Worm (Caenorhabditis elegans) whole organism, L2 larva: ENCODE results near the gene asp-9.

ENCODE experiments used
- ama-1 ChIP-seq: fragments of 150-350 bp; optimal IDR thresholded peaks from 2 replicates; lab custom pipeline; 2018; ENCODE audit warnings: inconsistent platforms
- elt-3 ChIP-seq: sonication (generic microtip); optimal IDR thresholded peaks from 2 replicates; lab custom pipeline; 2017; ENCODE audit warnings: missing biosample characterization, missing genetic modification characterization
- lin-13 ChIP-seq: fragments of 150-350 bp; optimal IDR thresholded peaks from 2 replicates; lab custom pipeline; 2014; ENCODE audit warnings: missing biosample characterization, missing genetic modification reagents, missing genetic modification characterization
- mab-5 ChIP-seq: fragments of 150-350 bp; optimal IDR thresholded peaks from 2 replicates; lab custom pipeline; 2014; ENCODE audit warnings: missing biosample characterization, missing genetic modification characterization
- unc-62 ChIP-seq: fragments of 150-350 bp; optimal IDR thresholded peaks from 2 replicates; lab custom pipeline; 2014; ENCODE audit warnings: missing biosample characterization, missing genetic modification reagents, missing genetic modification characterization
- ztf-4 ChIP-seq: fragments of 150-350 bp; optimal IDR thresholded peaks from 2 replicates; lab custom pipeline; 2014; ENCODE audit warnings: missing biosample characterization, missing genetic modification characterization

DNA sequence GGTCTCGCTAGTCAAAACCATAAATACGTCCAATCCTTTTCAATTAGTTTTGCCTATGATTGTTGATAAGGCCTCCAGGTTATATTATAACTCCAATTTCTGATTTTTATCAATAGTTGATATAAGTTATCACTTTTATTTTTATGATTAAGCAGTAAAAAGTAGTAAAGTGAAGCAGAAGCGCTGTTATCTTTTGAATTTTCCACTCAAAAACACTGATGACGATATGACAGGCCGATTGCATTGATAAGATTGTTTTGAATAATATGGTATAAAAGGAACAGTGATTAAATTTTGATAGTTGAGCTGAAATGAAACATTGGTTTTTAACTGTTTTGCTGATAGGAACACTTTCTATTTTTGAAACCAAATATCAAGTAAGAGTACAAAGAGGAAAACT is at the start of gene asp-9:
- TF ChIP-seq ztf-4 (tag; lab: Kevin White, UChicago) (no peak), unc-62 (GFP tag; lab: Kevin White, UChicago) (no peak), mab-5 (tag; lab: Kevin White, UChicago) (no peak), ama-1 (no peak), lin-13 (no peak), elt-3 (tag; lab: Kevin White, UChicago) (no peak)
